Fruit fly (Drosophila melanogaster) whole organism, embryonic: ENCODE measurements around the gene Sec15.

Experiments
- BEAF-32 ChIP-seq: fragments of 200-800 bp; sonication (Bioruptor generic); optimal IDR thresholded peaks from 3 replicates; lab custom pipeline; 2017; ENCODE audit warnings: missing biosample characterization, missing genetic modification characterization, mild to moderate bottlenecking, moderate library complexity, missing genetic modification reagents
- CG10543 ChIP-seq: fragments of 200-800 bp; sonication (Bioruptor generic); optimal IDR thresholded peaks from 3 replicates; lab custom pipeline; 2017; ENCODE audit warnings: missing biosample characterization, mild to moderate bottlenecking, missing genetic modification characterization, moderate library complexity
- CG10654 ChIP-seq: fragments of 200-800 bp; sonication (Bioruptor generic); optimal IDR thresholded peaks from 2 replicates; lab custom pipeline; 2016; ENCODE audit warnings: missing biosample characterization, missing genetic modification characterization
- CG11723 ChIP-seq: fragments of 200-800 bp; sonication (Bioruptor generic); optimal IDR thresholded peaks from 2 replicates; lab custom pipeline; 2017; ENCODE audit warnings: missing biosample characterization, mild to moderate bottlenecking, missing genetic modification characterization
- CG12391 ChIP-seq: fragments of 200-800 bp; sonication (Bioruptor generic); optimal IDR thresholded peaks from 3 replicates; lab custom pipeline; 2018; ENCODE audit warnings: missing biosample characterization, mild to moderate bottlenecking, missing genetic modification characterization, moderate library complexity
- CG12744 ChIP-seq: fragments of 200-800 bp; sonication (Bioruptor generic); optimal IDR thresholded peaks from 2 replicates; lab custom pipeline; 2016; ENCODE audit warnings: missing biosample characterization, missing genetic modification characterization
- CG13123 ChIP-seq: fragments of 200-800 bp; sonication (Bioruptor generic); optimal IDR thresholded peaks from 2 replicates; lab custom pipeline; 2016; ENCODE audit warnings: missing biosample characterization, missing genetic modification characterization
- CG13296 ChIP-seq: fragments of 200-800 bp; sonication (Bioruptor generic); optimal IDR thresholded peaks from 3 replicates; lab custom pipeline; 2018; ENCODE audit warnings: missing biosample characterization, mild to moderate bottlenecking, missing genetic modification characterization
- CG13424 ChIP-seq: fragments of 200-800 bp; sonication (Bioruptor generic); optimal IDR thresholded peaks from 2 replicates; lab custom pipeline; 2019; ENCODE audit warnings: missing biosample characterization, mild to moderate bottlenecking, missing genetic modification characterization, moderate library complexity
- CG13775 ChIP-seq: fragments of 200-800 bp; sonication (Bioruptor generic); optimal IDR thresholded peaks from 3 replicates; lab custom pipeline; 2017; ENCODE audit warnings: missing biosample characterization, mild to moderate bottlenecking, missing genetic modification characterization
- CG15269 ChIP-seq: fragments of 200-800 bp; sonication (Bioruptor generic); optimal IDR thresholded peaks from 2 replicates; lab custom pipeline; 2018; ENCODE audit warnings: missing biosample characterization, mild to moderate bottlenecking, missing genetic modification characterization, moderate library complexity
- CG32767 ChIP-seq: fragments of 200-800 bp; sonication (Bioruptor generic); IDR thresholded peaks from 2 replicates; pipeline ENCODE4 v1.3.6; 2022; ENCODE audit warnings: missing biosample characterization, missing genetic modification characterization
- CG34224 ChIP-seq: fragments of 200-800 bp; sonication (Bioruptor generic); IDR thresholded peaks from 3 replicates; pipeline ENCODE4 v1.3.6; 2022; ENCODE audit warnings: missing biosample characterization, missing genetic modification characterization; ENCODE audit not compliant: partially characterized antibody
- CG4404 ChIP-seq: fragments of 200-800 bp; sonication (Bioruptor generic); IDR thresholded peaks from 2 replicates; pipeline ENCODE4 v1.3.6; 2022; ENCODE audit warnings: missing biosample characterization, missing genetic modification characterization
- CG4730 ChIP-seq: fragments of 200-800 bp; sonication (Bioruptor generic); IDR thresholded peaks from 2 replicates; pipeline ENCODE4 v1.3.6; 2022; ENCODE audit warnings: missing biosample characterization, missing genetic modification characterization
- CG4820 ChIP-seq: fragments of 200-800 bp; sonication (Bioruptor generic); optimal IDR thresholded peaks from 3 replicates; lab custom pipeline; 2016; ENCODE audit warnings: missing biosample characterization, missing genetic modification characterization
- CG8290 ChIP-seq, 3 experiments: fragments of 200-800 bp; sonication (Bioruptor generic); optimal IDR thresholded peaks; 2 replicates each; lab custom pipeline; 2016 to 2019; ENCODE audit warnings: missing biosample characterization in 3 of 3, missing genetic modification characterization in 3 of 3, mild to moderate bottlenecking in 2 of 3, moderate library complexity in 1 of 3
- Camta ChIP-seq: fragments of 200-800 bp; sonication (Bioruptor generic); optimal IDR thresholded peaks from 2 replicates; lab custom pipeline; 2016; ENCODE audit warnings: missing biosample characterization, missing genetic modification characterization
- Dek ChIP-seq: fragments of 200-800 bp; sonication (Bioruptor generic); optimal IDR thresholded peaks from 3 replicates; lab custom pipeline; 2019; ENCODE audit warnings: missing biosample characterization, mild to moderate bottlenecking, missing genetic modification characterization, moderate library complexity
- Doc3 ChIP-seq: fragments of 200-800 bp; sonication (Bioruptor generic); IDR thresholded peaks from 3 replicates; pipeline ENCODE4 v1.3.6; 2022; ENCODE audit warnings: missing biosample characterization, missing genetic modification characterization; ENCODE audit not compliant: partially characterized antibody
- E2f1 ChIP-seq: fragments of 200-800 bp; sonication (Bioruptor generic); IDR thresholded peaks from 2 replicates; pipeline ENCODE4 v1.3.6; 2022; ENCODE audit warnings: missing biosample characterization, missing genetic modification characterization
- Fer3 ChIP-seq: fragments of 200-800 bp; sonication (Bioruptor generic); optimal IDR thresholded peaks from 2 replicates; lab custom pipeline; 2018; ENCODE audit warnings: missing biosample characterization, mild to moderate bottlenecking, missing genetic modification characterization, moderate library complexity
- H15 ChIP-seq: fragments of 200-800 bp; sonication (Bioruptor generic); IDR thresholded peaks from 3 replicates; pipeline ENCODE4 v1.3.6; 2022; ENCODE audit warnings: missing biosample characterization, missing genetic modification characterization
- HLH4C ChIP-seq: fragments of 200-800 bp; sonication (Bioruptor generic); IDR thresholded peaks from 3 replicates; pipeline ENCODE4 v1.3.6; 2022; ENCODE audit warnings: missing biosample characterization, missing genetic modification characterization; ENCODE audit not compliant: partially characterized antibody
- Hr51 ChIP-seq, 2 experiments: fragments of 200-800 bp; sonication (Bioruptor generic); optimal IDR thresholded peaks; 2 replicates in 1 of 2; 3 replicates in 1 of 2; lab custom pipeline; 2016 to 2018; ENCODE audit warnings: missing biosample characterization in 2 of 2, missing genetic modification characterization in 2 of 2, mild to moderate bottlenecking in 1 of 2, moderate library complexity in 1 of 2
- Hsf ChIP-seq: fragments of 200-800 bp; sonication (Bioruptor generic); optimal IDR thresholded peaks from 3 replicates; lab custom pipeline; 2016; ENCODE audit warnings: missing biosample characterization, missing genetic modification characterization
- Mes4 ChIP-seq: fragments of 200-800 bp; sonication (Bioruptor generic); optimal IDR thresholded peaks from 2 replicates; lab custom pipeline; 2016; ENCODE audit warnings: missing biosample characterization, missing genetic modification characterization
- Nf-YC ChIP-seq: fragments of 200-800 bp; optimal IDR thresholded peaks from 3 replicates; lab custom pipeline; 2019; ENCODE audit warnings: missing biosample characterization, mild to moderate bottlenecking, missing genetic modification characterization, moderate library complexity
- Optix ChIP-seq: fragments of 200-800 bp; sonication (Bioruptor generic); IDR thresholded peaks from 3 replicates; pipeline ENCODE4 v1.3.6; 2022; ENCODE audit warnings: missing biosample characterization, missing genetic modification characterization
- Rfx ChIP-seq: fragments of 200-800 bp; sonication (Bioruptor generic); IDR thresholded peaks from 2 replicates; pipeline ENCODE4 v1.3.6; 2022; ENCODE audit warnings: missing biosample characterization, missing genetic modification characterization
- Scr ChIP-seq: fragments of 200-800 bp; sonication (Bioruptor generic); IDR thresholded peaks from 2 replicates; pipeline ENCODE4 v1.3.6; 2022; ENCODE audit warnings: missing biosample characterization, missing genetic modification characterization; ENCODE audit not compliant: partially characterized antibody
- Side ChIP-seq: fragments of 200-800 bp; sonication (Bioruptor generic); optimal IDR thresholded peaks from 2 replicates; lab custom pipeline; 2016; ENCODE audit warnings: missing biosample characterization, missing genetic modification characterization
- Sry-δ ChIP-seq: fragments of 200-800 bp; sonication (Bioruptor generic); optimal IDR thresholded peaks from 2 replicates; lab custom pipeline; 2016; ENCODE audit warnings: missing biosample characterization, missing genetic modification characterization
- Xbp1 ChIP-seq: fragments of 200-800 bp; sonication (Bioruptor generic); optimal IDR thresholded peaks from 3 replicates; lab custom pipeline; 2016; ENCODE audit warnings: missing biosample characterization, mild to moderate bottlenecking, missing genetic modification characterization
- ara ChIP-seq: fragments of 200-800 bp; sonication (Bioruptor generic); IDR thresholded peaks from 2 replicates; pipeline ENCODE4 v1.3.6; 2022; ENCODE audit warnings: missing biosample characterization, missing genetic modification characterization
- az2 ChIP-seq: fragments of 200-800 bp; sonication (Bioruptor generic); optimal IDR thresholded peaks from 3 replicates; lab custom pipeline; 2016; ENCODE audit warnings: missing biosample characterization, missing genetic modification characterization
- bbx ChIP-seq: fragments of 200-800 bp; sonication (Bioruptor generic); IDR thresholded peaks from 2 replicates; pipeline ENCODE4 v1.3.6; 2022; ENCODE audit warnings: missing biosample characterization, missing genetic modification characterization; ENCODE audit not compliant: partially characterized antibody
- chinmo ChIP-seq: fragments of 200-800 bp; sonication (Bioruptor generic); IDR thresholded peaks from 4 replicates; pipeline ENCODE4 v1.3.6; 2022; ENCODE audit warnings: missing biosample characterization, missing genetic modification characterization; ENCODE audit not compliant: partially characterized antibody
- cwo ChIP-seq: fragments of 200-800 bp; sonication (Bioruptor generic); optimal IDR thresholded peaks from 3 replicates; lab custom pipeline; 2017; ENCODE audit warnings: missing biosample characterization, missing genetic modification characterization, mild to moderate bottlenecking, moderate library complexity, missing genetic modification reagents
- fu2 ChIP-seq: fragments of 200-800 bp; sonication (Bioruptor generic); optimal IDR thresholded peaks from 2 replicates; lab custom pipeline; 2016; ENCODE audit warnings: missing biosample characterization, missing genetic modification characterization
- gce ChIP-seq: fragments of 200-800 bp; sonication (Bioruptor generic); IDR thresholded peaks from 3 replicates; pipeline ENCODE4 v1.3.6; 2022; ENCODE audit warnings: missing biosample characterization, missing genetic modification characterization
- knrl ChIP-seq: fragments of 200-800 bp; sonication (Bioruptor generic); IDR thresholded peaks from 3 replicates; pipeline ENCODE4 v1.3.6; 2022; ENCODE audit warnings: missing biosample characterization, missing genetic modification characterization; ENCODE audit not compliant: partially characterized antibody
- nmo ChIP-seq: fragments of 200-800 bp; sonication (Bioruptor generic); optimal IDR thresholded peaks from 2 replicates; lab custom pipeline; 2018; ENCODE audit warnings: missing biosample characterization, mild to moderate bottlenecking, missing genetic modification characterization, moderate library complexity
- salm ChIP-seq: fragments of 200-800 bp; sonication (Bioruptor generic); optimal IDR thresholded peaks from 2 replicates; lab custom pipeline; 2018; ENCODE audit warnings: missing biosample characterization, mild to moderate bottlenecking, missing genetic modification characterization
- sc ChIP-seq, 3 experiments: fragments of >200 bp in 2 of 3; fragments of 200-800 bp in 1 of 3; sonication (Bioruptor generic) in 1 of 3; optimal IDR thresholded peaks; 2 replicates in 2 of 3; 3 replicates in 1 of 3; lab custom pipeline; 2017; ENCODE audit warnings: mild to moderate bottlenecking in 1 of 3, missing biosample characterization in 1 of 3, missing genetic modification characterization in 1 of 3, missing genetic modification reagents in 1 of 3
- sr ChIP-seq: fragments of 200-800 bp; sonication (Bioruptor generic); IDR thresholded peaks from 3 replicates; pipeline ENCODE4 v1.3.6; 2022; ENCODE audit warnings: missing biosample characterization, missing genetic modification characterization
- tio ChIP-seq: fragments of 200-800 bp; sonication (Bioruptor generic); optimal IDR thresholded peaks from 2 replicates; lab custom pipeline; 2017; ENCODE audit warnings: missing biosample characterization, missing genetic modification characterization, inconsistent platforms
- zfh2 ChIP-seq: fragments of 200-800 bp; sonication (Bioruptor generic); optimal IDR thresholded peaks from 2 replicates; lab custom pipeline; 2016; ENCODE audit warnings: missing biosample characterization, missing genetic modification characterization

Gene Sec15

dm6 chr3R:21127352-21127985 lies 19.7 kb upstream of the Sec15 start, which contains the start of the genes slmb and CG5793 (continued):
- TF ChIP-seq CG8290 (GFP tag; optimal IDR thresholded peaks at IDR 0.05; lab: Kevin White, UChicago) (peak; percentile 23), CG8290 (tag; optimal IDR thresholded peaks at IDR 0.05; lab: Kevin White, UChicago) (no peak), H15 (GFP tag; lab: Robert Waterston, UW) (no peak), E2f1 (GFP tag; lab: Robert Waterston, UW) (no peak), CG13424 (tag; lab: Kevin White, UChicago) (peak; percentile 30), CG32767 (GFP tag; lab: Robert Waterston, UW) (no peak), Fer3 (peak; percentile 18), Optix (GFP tag; lab: Robert Waterston, UW) (no peak), zfh2 (peak; percentile 74), HLH4C (GFP tag; lab: Robert Waterston, UW) (peak; percentile 68), Mes4 (GFP tag; lab: Kevin White, UChicago) (peak; percentile 23), Xbp1 (peak; percentile 65), CG12744 (GFP tag; lab: Kevin White, UChicago) (no peak), CG4404 (GFP tag; lab: Robert Waterston, UW) (no peak), Side (peak; percentile 56), knrl (GFP tag; lab: Robert Waterston, UW) (peak; percentile 65), bbx (GFP tag; lab: Robert Waterston, UW) (peak; percentile 61), gce (GFP tag; lab: Robert Waterston, UW) (no peak), Sry-δ (peak; percentile 86), tio (no peak), CG15269 (tag; lab: Kevin White, UChicago) (no peak), CG10543 (GFP tag; lab: Kevin White, UChicago) (peak; percentile 53), CG4730 (no peak), chinmo (GFP tag; lab: Robert Waterston, UW) (no peak), Hsf (GFP tag; lab: Kevin White, UChicago) (peak; percentile 35), CG34224 (GFP tag; lab: Robert Waterston, UW) (peak; percentile 45; the same call in 1 of the 3 replicates), Dek (tag; lab: Kevin White, UChicago) (no peak), sc (optimal IDR thresholded peaks at IDR 0.05; lab: Kevin White, UChicago) (no peak), sc (GFP tag; optimal IDR thresholded peaks at IDR 0.05; lab: Kevin White, UChicago) (no peak), cwo (GFP tag; lab: Kevin White, UChicago) (no peak), Scr (GFP tag; lab: Robert Waterston, UW) (peak; percentile 70), Hr51 (GFP tag; optimal IDR thresholded peaks at IDR 0.05; lab: Kevin White, UChicago) (peak in 1 of 2 experiments; percentile 14), CG10654 (peak; percentile 16), CG12391 (tag; lab: Kevin White, UChicago) (peak; percentile 34), CG13123 (GFP tag; lab: Kevin White, UChicago) (no peak), nmo (peak; percentile 61), Nf-YC (tag; lab: Kevin White, UChicago) (peak; percentile 30), sr (no peak), BEAF-32 (GFP tag; lab: Kevin White, UChicago) (peak; percentile 83), salm (tag; lab: Kevin White, UChicago) (peak; percentile 42), CG13775 (GFP tag; lab: Kevin White, UChicago) (peak; percentile 18), ara (GFP tag; lab: Robert Waterston, UW) (no peak), CG13296 (GFP tag; lab: Kevin White, UChicago) (no peak), fu2 (GFP tag; lab: Kevin White, UChicago) (peak; percentile 38), Doc3 (GFP tag; lab: Robert Waterston, UW) (peak; percentile 58), Rfx (GFP tag; lab: Robert Waterston, UW) (peak; percentile 46), CG11723 (GFP tag; lab: Kevin White, UChicago) (peak; percentile 17), az2 (GFP tag; lab: Kevin White, UChicago) (peak; percentile 31), CG4820 (GFP tag; lab: Kevin White, UChicago) (peak; percentile 32), Camta (peak; percentile 26)
